Worm (Caenorhabditis elegans) whole organism, L3 larva: ENCODE results near the gene K01C8.2.
A peak's percentile ranks its signal among the peaks of the same experiment; 100 is the strongest.

Experiments used
- aly-2 ChIP-seq: fragments of 150-350 bp; optimal IDR thresholded peaks from 2 replicates; lab custom pipeline; 2014; ENCODE audit warnings: missing biosample characterization, missing genetic modification characterization
- ama-1 ChIP-seq: fragments of 150-350 bp; optimal IDR thresholded peaks from 2 replicates; lab custom pipeline; 2018
- ceh-28 ChIP-seq: fragments of 150-350 bp; optimal IDR thresholded peaks from 2 replicates; lab custom pipeline; 2014; ENCODE audit warnings: missing biosample characterization, missing genetic modification reagents, missing genetic modification characterization
- ceh-82 ChIP-seq: fragments of 150-350 bp; optimal IDR thresholded peaks from 2 replicates; lab custom pipeline; 2014; ENCODE audit warnings: missing biosample characterization, missing genetic modification characterization
- elt-1 ChIP-seq: fragments of 150-350 bp; optimal IDR thresholded peaks from 2 replicates; lab custom pipeline; 2014; ENCODE audit warnings: missing biosample characterization, missing genetic modification characterization
- elt-2 ChIP-seq: sonication (generic microtip); optimal IDR thresholded peaks from 2 replicates; lab custom pipeline; 2016; ENCODE audit warnings: missing genetic modification reagents, mild to moderate bottlenecking, missing genetic modification characterization, missing compliant biosample characterization
- elt-3 ChIP-seq, 3 experiments: fragments of 150-350 bp in 1 of 3; sonication (generic microtip) in 2 of 3; optimal IDR thresholded peaks; 2 replicates in 2 of 3; 4 replicates in 1 of 3; lab custom pipeline; 2014 to 2017; ENCODE audit warnings: missing biosample characterization in 3 of 3, missing genetic modification characterization in 3 of 3
- eor-1 ChIP-seq, 2 experiments: fragments of 150-350 bp; optimal IDR thresholded peaks; 2 replicates each; lab custom pipeline; 2014 to 2018; ENCODE audit warnings: missing biosample characterization in 2 of 2, missing genetic modification characterization in 2 of 2
- fkh-10 ChIP-seq: sonication (generic microtip); optimal IDR thresholded peaks from 2 replicates; lab custom pipeline; 2017; ENCODE audit warnings: missing biosample characterization, missing genetic modification reagents, missing genetic modification characterization
- fos-1 ChIP-seq: fragments of 150-350 bp; optimal IDR thresholded peaks from 2 replicates; lab custom pipeline; 2014; ENCODE audit warnings: missing biosample characterization, missing genetic modification characterization
- hmg-11 ChIP-seq: sonication (generic microtip); optimal IDR thresholded peaks from 2 replicates; lab custom pipeline; 2016; ENCODE audit warnings: missing genetic modification characterization, missing compliant biosample characterization
- jun-1 ChIP-seq: fragments of 150-350 bp; optimal IDR thresholded peaks from 2 replicates; lab custom pipeline; 2014; ENCODE audit warnings: missing biosample characterization, missing genetic modification reagents, missing genetic modification characterization
- lin-15B ChIP-seq: fragments of 150-350 bp; optimal IDR thresholded peaks from 2 replicates; lab custom pipeline; 2014; ENCODE audit warnings: missing biosample characterization, missing genetic modification characterization
- lin-39 ChIP-seq: fragments of 150-350 bp; optimal IDR thresholded peaks from 2 replicates; lab custom pipeline; 2018; ENCODE audit warnings: missing biosample characterization, missing genetic modification reagents, missing genetic modification characterization
- lsy-12 ChIP-seq: sonication (generic microtip); optimal IDR thresholded peaks from 2 replicates; lab custom pipeline; 2016; ENCODE audit warnings: mild to moderate bottlenecking, missing genetic modification characterization, missing compliant biosample characterization
- mdl-1 ChIP-seq: fragments of 150-350 bp; optimal IDR thresholded peaks from 2 replicates; lab custom pipeline; 2014; ENCODE audit warnings: missing biosample characterization, missing genetic modification characterization
- nfya-1 ChIP-seq: sonication (generic microtip); optimal IDR thresholded peaks from 2 replicates; lab custom pipeline; 2017; ENCODE audit warnings: missing genetic modification characterization, mild to moderate bottlenecking, missing compliant biosample characterization, antibody characterized with exemption, moderate library complexity; ENCODE audit not compliant: insufficient read depth
- nhr-11 ChIP-seq: fragments of 150-350 bp; optimal IDR thresholded peaks from 2 replicates; lab custom pipeline; 2014; ENCODE audit warnings: missing biosample characterization, missing genetic modification characterization
- nhr-12 ChIP-seq: fragments of 150-350 bp; optimal IDR thresholded peaks from 2 replicates; lab custom pipeline; 2014; ENCODE audit warnings: missing biosample characterization, missing genetic modification characterization
- nhr-23 ChIP-seq: fragments of 150-350 bp; optimal IDR thresholded peaks from 2 replicates; lab custom pipeline; 2014; ENCODE audit warnings: missing biosample characterization, missing genetic modification reagents, missing genetic modification characterization
- nhr-25 ChIP-seq: sonication (generic microtip); optimal IDR thresholded peaks from 2 replicates; lab custom pipeline; 2017; ENCODE audit warnings: missing biosample characterization, missing genetic modification characterization
- nhr-28 ChIP-seq: fragments of 150-350 bp; optimal IDR thresholded peaks from 2 replicates; lab custom pipeline; 2014; ENCODE audit warnings: missing biosample characterization, missing genetic modification characterization
- nhr-43 ChIP-seq: sonication (generic microtip); optimal IDR thresholded peaks from 2 replicates; lab custom pipeline; 2016; ENCODE audit warnings: mild to moderate bottlenecking, missing genetic modification characterization, missing compliant biosample characterization; ENCODE audit not compliant: poor library complexity, severe bottlenecking
- nhr-76 ChIP-seq: fragments of 150-350 bp; sonication (generic microtip); optimal IDR thresholded peaks from 5 replicates; lab custom pipeline; 2014; ENCODE audit warnings: missing biosample characterization, missing genetic modification characterization
- pha-4 ChIP-seq: fragments of 150-350 bp; optimal IDR thresholded peaks from 2 replicates; lab custom pipeline; 2014; ENCODE audit warnings: missing biosample characterization, missing genetic modification reagents, missing genetic modification characterization
- pqm-1 ChIP-seq: fragments of 150-350 bp; optimal IDR thresholded peaks from 2 replicates; lab custom pipeline; 2017; ENCODE audit warnings: missing biosample characterization, missing genetic modification characterization, inconsistent platforms
- skn-1 ChIP-seq: fragments of 150-350 bp; optimal IDR thresholded peaks from 2 replicates; lab custom pipeline; 2014; ENCODE audit warnings: missing biosample characterization, missing genetic modification characterization
- snpc-4 ChIP-seq: fragments of 150-350 bp; optimal IDR thresholded peaks from 2 replicates; lab custom pipeline; 2014; ENCODE audit warnings: missing biosample characterization, missing genetic modification characterization
- tbx-2 ChIP-seq: sonication (generic microtip); optimal IDR thresholded peaks from 2 replicates; lab custom pipeline; 2016; ENCODE audit warnings: mild to moderate bottlenecking, missing genetic modification characterization, missing compliant biosample characterization
- unc-39 ChIP-seq: sonication (generic microtip); optimal IDR thresholded peaks from 4 replicates; lab custom pipeline; 2017; ENCODE audit warnings: missing biosample characterization, missing genetic modification characterization
- unc-62 ChIP-seq: fragments of 150-350 bp; sonication (generic microtip); optimal IDR thresholded peaks from 4 replicates; lab custom pipeline; 2014; ENCODE audit warnings: missing biosample characterization, missing genetic modification reagents, missing genetic modification characterization
- ztf-11 ChIP-seq: fragments of 150-350 bp; optimal IDR thresholded peaks from 2 replicates; lab custom pipeline; 2014; ENCODE audit warnings: missing biosample characterization, missing genetic modification characterization
- ztf-4 ChIP-seq: fragments of 150-350 bp; optimal IDR thresholded peaks from 2 replicates; lab custom pipeline; 2014; ENCODE audit warnings: missing biosample characterization, missing genetic modification characterization

Gene K01C8.2

ce11 chrII:8224623-8225022 lies 44.6 kb downstream of the K01C8.2 start:
- TF ChIP-seq jun-1 (tag; lab: Kevin White, UChicago) (no peak), unc-62 (GFP tag; lab: Kevin White, UChicago) (no peak), nhr-43 (peak; percentile 7), nhr-28 (tag; lab: Kevin White, UChicago) (no peak), fos-1 (tag; lab: Kevin White, UChicago) (no peak), nhr-23 (tag; lab: Kevin White, UChicago) (peak; percentile 54), skn-1 (tag; lab: Kevin White, UChicago) (no peak), lsy-12 (tag; lab: Kevin White, UChicago) (no peak), ceh-82 (no peak), eor-1 (tag; optimal IDR thresholded peaks at IDR 0.05; lab: Kevin White, UChicago) (no peak), nhr-76 (tag; lab: Kevin White, UChicago) (no peak), lin-39 (tag; lab: Kevin White, UChicago) (no peak), nhr-11 (tag; lab: Kevin White, UChicago) (no peak), unc-39 (tag; lab: Kevin White, UChicago) (no peak), ceh-28 (tag; lab: Kevin White, UChicago) (no peak), elt-1 (tag; lab: Kevin White, UChicago) (peak; percentile 44), lin-15B (no peak), elt-3 (tag; optimal IDR thresholded peaks at IDR 0.05; lab: Kevin White, UChicago) (no peak)

ce11 chrII:8223945-8224344 lies 45.3 kb downstream of the K01C8.2 start:
- no peak for TF ChIP-seq ztf-11 (tag; lab: Kevin White, UChicago)
- no peak for TF ChIP-seq nfya-1 (tag; lab: Kevin White, UChicago)
- TF ChIP-seq eor-1 (tag; optimal IDR thresholded peaks at IDR 0.05; lab: Kevin White, UChicago), result no peak

- TF ChIP-seq nhr-76 (tag; lab: Kevin White, UChicago), result no peak
- no peak for TF ChIP-seq elt-2 (tag; lab: Kevin White, UChicago)
- peak; percentile 43 for TF ChIP-seq nhr-25 (tag; lab: Kevin White, UChicago)
Measured at ce11 chrII:8223422-8223821, 45.8 kb downstream of the K01C8.2 start.

- TF ChIP-seq nhr-25 (tag; lab: Kevin White, UChicago) (peak; percentile 88), hmg-11 (tag; lab: Kevin White, UChicago) (peak; percentile 50), pha-4 (tag; lab: Kevin White, UChicago) (peak; percentile 4), nhr-12 (tag; lab: Kevin White, UChicago) (no peak), nfya-1 (tag; lab: Kevin White, UChicago) (peak; percentile 1), elt-3 (tag; optimal IDR thresholded peaks at IDR 0.05; lab: Kevin White, UChicago) (no peak), mdl-1 (peak; percentile 15), nhr-23 (tag; lab: Kevin White, UChicago) (peak; percentile 40), eor-1 (tag; optimal IDR thresholded peaks at IDR 0.05; lab: Kevin White, UChicago) (no peak), snpc-4 (tag; lab: Kevin White, UChicago) (peak; percentile 8), aly-2 (tag; lab: Kevin White, UChicago) (no peak), pqm-1 (no peak), ama-1 (lab: Kevin White, UChicago) (peak; percentile 31), ztf-11 (tag; lab: Kevin White, UChicago) (no peak), tbx-2 (tag; lab: Kevin White, UChicago) (no peak)
Measured at ce11 chrII:8222309-8223065, 46.8 kb downstream of the K01C8.2 start, which contains the start of gene dab-1. TSS of gene dab-1 (plus strand) at chrII:8222386.

- TF ChIP-seq fkh-10 (GFP tag; lab: Kevin White, UChicago), result no peak
- no peak for TF ChIP-seq elt-1 (tag; lab: Kevin White, UChicago)
- no peak for TF ChIP-seq unc-39 (tag; lab: Kevin White, UChicago)
- no peak for TF ChIP-seq tbx-2 (tag; lab: Kevin White, UChicago)
- TF ChIP-seq ztf-4 (tag; lab: Kevin White, UChicago), result no peak
Measured at ce11 chrII:8220267-8220666, 49.0 kb downstream of the K01C8.2 start.
